Fruit fly (Drosophila melanogaster) whole organism, prepupa: Measurements from ENCODE around the gene MED15.
A peak's percentile ranks its signal among the peaks of the same experiment; 100 is the strongest.

Experiments
- Blimp-1 ChIP-seq: fragments of 200-800 bp; sonication (Bioruptor generic); optimal IDR thresholded peaks from 3 replicates; lab custom pipeline; 2017; ENCODE audit warnings: missing biosample characterization, missing genetic modification characterization, mild to moderate bottlenecking, moderate library complexity, missing genetic modification reagents
- CG10631 ChIP-seq: fragments of 200-800 bp; sonication (Bioruptor generic); optimal IDR thresholded peaks from 2 replicates; lab custom pipeline; 2016; ENCODE audit warnings: missing biosample characterization, missing genetic modification characterization
- CG10669 ChIP-seq: fragments of 200-800 bp; sonication (Bioruptor generic); optimal IDR thresholded peaks from 3 replicates; lab custom pipeline; 2018; ENCODE audit warnings: missing biosample characterization, mild to moderate bottlenecking, missing genetic modification characterization, moderate library complexity
- CG11902 ChIP-seq: fragments of 200-800 bp; sonication (Bioruptor generic); optimal IDR thresholded peaks from 3 replicates; lab custom pipeline; 2016; ENCODE audit warnings: missing biosample characterization, missing genetic modification characterization
- CG3032 ChIP-seq: fragments of 200-800 bp; optimal IDR thresholded peaks from 2 replicates; lab custom pipeline; 2019; ENCODE audit warnings: missing biosample characterization, mild to moderate bottlenecking, missing genetic modification characterization, moderate library complexity
- CG32006 ChIP-seq: fragments of 200-800 bp; sonication (Bioruptor generic); optimal IDR thresholded peaks from 3 replicates; lab custom pipeline; 2017; ENCODE audit warnings: missing biosample characterization, mild to moderate bottlenecking, missing genetic modification characterization
- CG34406 ChIP-seq: fragments of 200-800 bp; sonication (Bioruptor generic); optimal IDR thresholded peaks from 3 replicates; lab custom pipeline; 2016; ENCODE audit warnings: missing biosample characterization, missing genetic modification characterization
- CG4318 ChIP-seq: fragments of 200-800 bp; sonication (Bioruptor generic); optimal IDR thresholded peaks from 3 replicates; lab custom pipeline; 2017; ENCODE audit warnings: missing biosample characterization, mild to moderate bottlenecking, missing genetic modification characterization
- CG6163 ChIP-seq: fragments of 200-800 bp; sonication (Bioruptor generic); IDR thresholded peaks from 3 replicates; pipeline ENCODE4 v1.3.6; 2022; ENCODE audit warnings: missing biosample characterization, missing genetic modification characterization
- CG6276 ChIP-seq: fragments of 200-800 bp; sonication (Bioruptor generic); optimal IDR thresholded peaks from 2 replicates; lab custom pipeline; 2017; ENCODE audit warnings: missing biosample characterization, mild to moderate bottlenecking, missing genetic modification characterization
- CG6792 ChIP-seq: fragments of 200-800 bp; sonication (Bioruptor generic); optimal IDR thresholded peaks from 3 replicates; lab custom pipeline; 2016; ENCODE audit warnings: missing biosample characterization, missing genetic modification characterization
- CG6808 ChIP-seq: fragments of 200-800 bp; sonication (Bioruptor generic); optimal IDR thresholded peaks from 3 replicates; lab custom pipeline; 2017; ENCODE audit warnings: missing biosample characterization, missing genetic modification characterization, mild to moderate bottlenecking, moderate library complexity, missing genetic modification reagents
- CG8319 ChIP-seq: fragments of 200-800 bp; sonication (Bioruptor generic); optimal IDR thresholded peaks from 3 replicates; lab custom pipeline; 2016; ENCODE audit warnings: missing biosample characterization, missing genetic modification characterization
- CG9139 ChIP-seq: fragments of 200-800 bp; sonication (Bioruptor generic); optimal IDR thresholded peaks from 3 replicates; lab custom pipeline; 2017; ENCODE audit warnings: missing biosample characterization, mild to moderate bottlenecking, missing genetic modification characterization
- Eip75B ChIP-seq: fragments of 200-800 bp; sonication (Bioruptor generic); optimal IDR thresholded peaks from 3 replicates; lab custom pipeline; 2016; ENCODE audit warnings: missing biosample characterization, missing genetic modification characterization
- Eip78C ChIP-seq: fragments of 200-800 bp; sonication (Bioruptor generic); peaks from one replicate; lab custom pipeline; 2016; ENCODE audit warnings: missing biosample characterization, missing genetic modification characterization
- Eip93F ChIP-seq: fragments of 200-800 bp; sonication (Bioruptor generic); optimal IDR thresholded peaks from 2 replicates; lab custom pipeline; 2016; ENCODE audit warnings: missing biosample characterization, mild to moderate bottlenecking, missing genetic modification characterization
- Ets96B ChIP-seq: fragments of 200-800 bp; optimal IDR thresholded peaks from 2 replicates; lab custom pipeline; 2019; ENCODE audit warnings: missing biosample characterization, mild to moderate bottlenecking, missing genetic modification characterization, moderate library complexity
- Gug ChIP-seq: fragments of 200-800 bp; sonication (Bioruptor generic); IDR thresholded peaks from 2 replicates; pipeline ENCODE4 v1.3.6; 2022; ENCODE audit warnings: missing biosample characterization, missing genetic modification characterization
- Hr38 ChIP-seq: sonication (Bioruptor generic); optimal IDR thresholded peaks from 2 replicates; lab custom pipeline; 2016; ENCODE audit warnings: missing biosample characterization, missing genetic modification characterization
- Hr39 ChIP-seq: fragments of 200-800 bp; sonication (Bioruptor generic); optimal IDR thresholded peaks from 2 replicates; lab custom pipeline; 2016; ENCODE audit warnings: missing biosample characterization, missing genetic modification characterization
- Met ChIP-seq: fragments of 200-800 bp; sonication (Bioruptor generic); optimal IDR thresholded peaks from 3 replicates; lab custom pipeline; 2016; ENCODE audit warnings: missing biosample characterization, missing genetic modification characterization
- OdsH ChIP-seq: fragments of 200-800 bp; sonication (Bioruptor generic); optimal IDR thresholded peaks from 3 replicates; lab custom pipeline; 2016; ENCODE audit warnings: missing biosample characterization, missing genetic modification characterization
- Smox ChIP-seq: fragments of 200-800 bp; sonication (Bioruptor generic); optimal IDR thresholded peaks from 3 replicates; lab custom pipeline; 2016; ENCODE audit warnings: missing biosample characterization, missing genetic modification characterization
- Sox14 ChIP-seq: fragments of 200-800 bp; sonication (Bioruptor generic); optimal IDR thresholded peaks from 3 replicates; lab custom pipeline; 2016; ENCODE audit warnings: missing biosample characterization, missing genetic modification characterization
- Sox15 ChIP-seq: fragments of 200-800 bp; sonication (Bioruptor generic); optimal IDR thresholded peaks from 3 replicates; lab custom pipeline; 2016; ENCODE audit warnings: missing biosample characterization, missing genetic modification characterization
- achi ChIP-seq: fragments of 200-800 bp; sonication (Bioruptor generic); optimal IDR thresholded peaks from 3 replicates; lab custom pipeline; 2016; ENCODE audit warnings: missing biosample characterization, missing genetic modification characterization
- acj6 ChIP-seq: fragments of 200-800 bp; sonication (Bioruptor generic); optimal IDR thresholded peaks from 3 replicates; lab custom pipeline; 2016; ENCODE audit warnings: missing biosample characterization, missing genetic modification characterization
- cyc ChIP-seq: fragments of 200-800 bp; sonication (Bioruptor generic); optimal IDR thresholded peaks from 3 replicates; lab custom pipeline; 2016; ENCODE audit warnings: missing biosample characterization, missing genetic modification characterization
- eg ChIP-seq: fragments of 200-800 bp; sonication (Bioruptor generic); IDR thresholded peaks from 3 replicates; pipeline ENCODE4 v1.3.6; 2022; ENCODE audit warnings: missing biosample characterization, missing genetic modification characterization
- fd85E ChIP-seq: fragments of 200-800 bp; sonication (Bioruptor generic); optimal IDR thresholded peaks from 3 replicates; lab custom pipeline; 2016; ENCODE audit warnings: missing biosample characterization, missing genetic modification characterization
- lz ChIP-seq: fragments of 200-800 bp; sonication (Bioruptor generic); optimal IDR thresholded peaks from 3 replicates; lab custom pipeline; 2016; ENCODE audit warnings: missing biosample characterization, missing genetic modification characterization
- net ChIP-seq: fragments of 200-800 bp; sonication (Bioruptor generic); optimal IDR thresholded peaks from 3 replicates; lab custom pipeline; 2016; ENCODE audit warnings: missing biosample characterization, missing genetic modification characterization
- pdm3 ChIP-seq: fragments of 200-800 bp; sonication (Bioruptor generic); optimal IDR thresholded peaks from 3 replicates; lab custom pipeline; 2016; ENCODE audit warnings: missing biosample characterization, missing genetic modification characterization
- salr ChIP-seq, 2 experiments: fragments of 200-800 bp; sonication (Bioruptor generic); optimal IDR thresholded peaks; 3 replicates each; lab custom pipeline; 2016 to 2018; ENCODE audit warnings: missing biosample characterization in 2 of 2, missing genetic modification characterization in 2 of 2, mild to moderate bottlenecking in 1 of 2
- spab ChIP-seq: fragments of 200-800 bp; sonication (Bioruptor generic); optimal IDR thresholded peaks from 2 replicates; lab custom pipeline; 2017; ENCODE audit warnings: missing biosample characterization, mild to moderate bottlenecking, missing genetic modification characterization, missing genetic modification reagents
- ss ChIP-seq, 2 experiments: fragments of 200-800 bp; sonication (Bioruptor generic); optimal IDR thresholded peaks; 2 replicates in 1 of 2; 3 replicates in 1 of 2; lab custom pipeline; 2017 to 2018; ENCODE audit warnings: mild to moderate bottlenecking in 2 of 2, missing biosample characterization in 2 of 2, missing genetic modification characterization in 2 of 2, moderate library complexity in 1 of 2
- svp ChIP-seq: fragments of 200-800 bp; sonication (Bioruptor generic); peaks from one replicate; lab custom pipeline; 2016; ENCODE audit warnings: missing biosample characterization, missing genetic modification characterization
- topi ChIP-seq: fragments of 200-800 bp; sonication (Bioruptor generic); optimal IDR thresholded peaks from 3 replicates; lab custom pipeline; 2016; ENCODE audit warnings: missing biosample characterization, missing genetic modification characterization
- vri ChIP-seq: fragments of 200-800 bp; sonication (Bioruptor generic); optimal IDR thresholded peaks from 3 replicates; lab custom pipeline; 2016; ENCODE audit warnings: missing biosample characterization, mild to moderate bottlenecking, missing genetic modification characterization

MED15 gene

dm6 chr2L:512028-512427, 39.2 kb downstream of the MED15 start (continued):
- TF ChIP-seq Sox14 (peak; percentile 67), Eip78C (GFP tag; lab: Kevin White, UChicago) (peak; percentile 94), cyc (peak; percentile 75), CG9139 (GFP tag; lab: Kevin White, UChicago) (peak; percentile 12), CG6808 (GFP tag; lab: Kevin White, UChicago) (peak; percentile 8), OdsH (peak; percentile 81), Smox (GFP tag; lab: Kevin White, UChicago) (peak; percentile 83), CG4318 (GFP tag; lab: Kevin White, UChicago) (no peak), CG8319 (GFP tag; lab: Kevin White, UChicago) (peak; percentile 27), eg (GFP tag; lab: Robert Waterston, UW) (peak; percentile 7; the same call in 1 of the 3 replicates), Eip93F (GFP tag; lab: Kevin White, UChicago) (peak; percentile 70), Eip75B (GFP tag; lab: Kevin White, UChicago) (peak; percentile 73), CG11902 (GFP tag; lab: Kevin White, UChicago) (peak; percentile 59)

- TF ChIP-seq Eip78C (GFP tag; lab: Kevin White, UChicago): peak; percentile 68
- no peak for TF ChIP-seq Hr38 (GFP tag; lab: Kevin White, UChicago)
Observed at dm6 chr2L:513035-513434, 40.2 kb downstream of the MED15 start.

- no peak for TF ChIP-seq spab (GFP tag; lab: Kevin White, UChicago)
- TF ChIP-seq vri: peak; percentile 61
- TF ChIP-seq Eip78C (GFP tag; lab: Kevin White, UChicago): peak; percentile 34
- TF ChIP-seq svp: peak; percentile 87
Observed at dm6 chr2L:514124-514818, 41.5 kb downstream of the MED15 start.

dm6 chr2L:516032-516993, 43.5 kb downstream of the MED15 start:
- TF ChIP-seq Hr38 (GFP tag; lab: Kevin White, UChicago) (no peak), Hr39 (GFP tag; lab: Kevin White, UChicago) (peak; percentile 83), Eip78C (GFP tag; lab: Kevin White, UChicago) (peak; percentile 94), Gug (peak; percentile 70), CG8319 (GFP tag; lab: Kevin White, UChicago) (peak; percentile 58), Met (GFP tag; lab: Kevin White, UChicago) (peak; percentile 83), vri (peak; percentile 31), CG6163 (peak; percentile 85), pdm3 (GFP tag; lab: Kevin White, UChicago) (peak; percentile 85), salr (GFP tag; optimal IDR thresholded peaks at IDR 0.05; lab: Kevin White, UChicago) (peak; percentile 31 to 57), acj6 (GFP tag; lab: Kevin White, UChicago) (peak; percentile 81), Eip75B (GFP tag; lab: Kevin White, UChicago) (peak; percentile 84), cyc (peak; percentile 81), CG32006 (GFP tag; lab: Kevin White, UChicago) (peak; percentile 79), spab (GFP tag; lab: Kevin White, UChicago) (peak; percentile 68), Eip93F (GFP tag; lab: Kevin White, UChicago) (no peak), CG4318 (GFP tag; lab: Kevin White, UChicago) (peak; percentile 48), lz (GFP tag; lab: Kevin White, UChicago) (peak; percentile 73), net (GFP tag; lab: Kevin White, UChicago) (peak; percentile 74), ss (GFP tag; optimal IDR thresholded peaks at IDR 0.05; lab: Kevin White, UChicago) (peak; percentile 14 to 59), topi (GFP tag; lab: Kevin White, UChicago) (peak; percentile 81), achi (GFP tag; lab: Kevin White, UChicago) (peak; percentile 70), Sox15 (GFP tag; lab: Kevin White, UChicago) (peak; percentile 63), CG10631 (peak; percentile 76), Ets96B (peak; percentile 74), eg (GFP tag; lab: Robert Waterston, UW) (peak; percentile 69), Smox (GFP tag; lab: Kevin White, UChicago) (peak; percentile 77), CG10669 (GFP tag; lab: Kevin White, UChicago) (peak; percentile 76), CG3032 (peak; percentile 80), CG34406 (peak; percentile 71), CG6808 (GFP tag; lab: Kevin White, UChicago) (peak; percentile 75), fd85E (GFP tag; lab: Kevin White, UChicago) (peak; percentile 57), CG6276 (GFP tag; lab: Kevin White, UChicago) (peak; percentile 59), CG6792 (GFP tag; lab: Kevin White, UChicago) (peak; percentile 84), Blimp-1 (GFP tag; lab: Kevin White, UChicago) (peak; percentile 28)
